Worm (Caenorhabditis elegans) whole organism, midembryonic: ENCODE data around the gene ZC449.1.
A peak's percentile ranks its signal among the peaks of the same experiment; 100 is the strongest.

Experiments used
- T22C8.4 ChIP-seq: fragments of 200-800 bp; sonication (Bioruptor generic); IDR thresholded peaks from 2 replicates; pipeline ENCODE4 v1.3.6; 2022; ENCODE audit warnings: missing genetic modification characterization, missing compliant biosample characterization
- flt-1 ChIP-seq: fragments of 200-800 bp; sonication (Bioruptor generic); IDR thresholded peaks from 2 replicates; pipeline ENCODE4 v1.3.6; 2022; ENCODE audit warnings: missing genetic modification characterization, missing compliant biosample characterization
- klf-2 ChIP-seq: fragments of 200-800 bp; sonication (Bioruptor generic); conservative IDR thresholded peaks from 2 replicates; pipeline ENCODE4 v1.3.6; 2022; ENCODE audit warnings: missing genetic modification reagents, missing genetic modification characterization, missing compliant biosample characterization
- ref-1 ChIP-seq: fragments of 200-800 bp; sonication (Bioruptor generic); conservative IDR thresholded peaks from 2 replicates; pipeline ENCODE4 v1.3.6; 2022; ENCODE audit warnings: missing genetic modification reagents, missing genetic modification characterization, missing compliant biosample characterization
- tab-1 ChIP-seq: fragments of 200-800 bp; sonication (Bioruptor generic); IDR thresholded peaks from 2 replicates; pipeline ENCODE4 v1.3.6; 2022; ENCODE audit warnings: missing genetic modification characterization, missing compliant biosample characterization
- ztf-29 ChIP-seq: fragments of 200-800 bp; sonication (Bioruptor generic); IDR thresholded peaks from 2 replicates; pipeline ENCODE4 v1.3.6; 2022; ENCODE audit warnings: missing genetic modification reagents, missing genetic modification characterization, missing compliant biosample characterization

ce11 chrX:4998875-4999274, 25.3 kb upstream of the ZC449.1 start, which contains the start of gene set-30:
- TF ChIP-seq ztf-29 (GFP tag; lab: Robert Waterston, UW): no peak
- 0 out of 2 replicates have a peak, but pooled peaks have one; percentile 11 for TF ChIP-seq tab-1 (GFP tag; lab: Robert Waterston, UW)
- TF ChIP-seq ref-1: no peak
- TF ChIP-seq klf-2: no peak
- no peak for TF ChIP-seq flt-1 (GFP tag; lab: Robert Waterston, UW)
- no peak for TF ChIP-seq T22C8.4
